Fruit fly (Drosophila melanogaster): ENCODE measurements around the gene CG3557.

dm6 chr2L:2433494-2434054 lies 48.0 kb upstream of the CG3557 start:
- TF ChIP-seq insv (optimal IDR thresholded peaks at IDR 0.05) (no peak), Sin3A (optimal IDR thresholded peaks at IDR 0.05) (no peak)
